Worm (Caenorhabditis elegans): ENCODE measurements around the gene cpb-2.

cpb-2 gene

ce11 chrII:6177975-6178742 is 14.4 kb upstream of the cpb-2 start:
- TF ChIP-seq W03F9.2 (tag; optimal IDR thresholded peaks at IDR 0.05) (no peak), dao-5 (tag; optimal IDR thresholded peaks at IDR 0.05) (no peak), him-1 (tag; optimal IDR thresholded peaks at IDR 0.05) (no peak)

- TF ChIP-seq dao-5 (tag; optimal IDR thresholded peaks at IDR 0.05) (no peak), him-1 (tag; optimal IDR thresholded peaks at IDR 0.05) (no peak), W03F9.2 (tag; optimal IDR thresholded peaks at IDR 0.05) (no peak)
Observed at ce11 chrII:6178743-6179129, 13.8 kb upstream of the cpb-2 start.

- TF ChIP-seq dao-5 (tag; optimal IDR thresholded peaks at IDR 0.05), result no peak
- TF ChIP-seq W03F9.2 (tag; optimal IDR thresholded peaks at IDR 0.05), result no peak
- no peak for TF ChIP-seq him-1 (tag; optimal IDR thresholded peaks at IDR 0.05)
Observed at ce11 chrII:6179531-6179930, 13.1 kb upstream of the cpb-2 start, which contains the start of gene F40H3.1. TSS of gene F40H3.1 (plus strand) at chrII:6179831.

- TF ChIP-seq dao-5 (tag; optimal IDR thresholded peaks at IDR 0.05) (no peak), W03F9.2 (tag; optimal IDR thresholded peaks at IDR 0.05) (no peak), him-1 (tag; optimal IDR thresholded peaks at IDR 0.05) (no peak)
Observed at ce11 chrII:6180552-6180951, 12.0 kb upstream of the cpb-2 start.

- TF ChIP-seq dao-5 (tag; optimal IDR thresholded peaks at IDR 0.05) (no peak), him-1 (tag; optimal IDR thresholded peaks at IDR 0.05) (no peak), W03F9.2 (tag; optimal IDR thresholded peaks at IDR 0.05) (no peak)
Observed at ce11 chrII:6181337-6181736, 11.2 kb upstream of the cpb-2 start.

ce11 chrII:6190770-6191169 is 1.8 kb upstream of the cpb-2 start:
- TF ChIP-seq dao-5 (tag; optimal IDR thresholded peaks at IDR 0.05) (no peak), W03F9.2 (tag; optimal IDR thresholded peaks at IDR 0.05) (no peak), him-1 (tag; optimal IDR thresholded peaks at IDR 0.05) (no peak)

- no peak for TF ChIP-seq him-1 (tag; optimal IDR thresholded peaks at IDR 0.05)
- no peak for TF ChIP-seq dao-5 (tag; optimal IDR thresholded peaks at IDR 0.05)
- no peak for TF ChIP-seq W03F9.2 (tag; optimal IDR thresholded peaks at IDR 0.05)
Observed at ce11 chrII:6191293-6191692, 1.3 kb upstream of the cpb-2 start, which contains the start of gene fkh-8. TSS of gene fkh-8 (minus strand) at chrII:6191393.

ce11 chrII:6196875-6197274 is 4.3 kb downstream of the cpb-2 start, which contains the start of the genes rbmx-2 and C30B5.2:
TSS of gene rbmx-2 (minus strand) at chrII:6196948.
TSS of gene C30B5.2 (plus strand) at chrII:6197180.
- TF ChIP-seq W03F9.2 (tag; optimal IDR thresholded peaks at IDR 0.05) (no peak), him-1 (tag; optimal IDR thresholded peaks at IDR 0.05) (no peak), dao-5 (tag; optimal IDR thresholded peaks at IDR 0.05) (no peak)

- no peak for TF ChIP-seq dao-5 (tag; optimal IDR thresholded peaks at IDR 0.05)
- no peak for TF ChIP-seq him-1 (tag; optimal IDR thresholded peaks at IDR 0.05)
Observed at ce11 chrII:6198468-6198867, 5.9 kb downstream of the cpb-2 start, which contains the start of gene szy-4. TSS of gene szy-4 (plus strand) at chrII:6198696.

ce11 chrII:6199010-6199409 is 6.4 kb downstream of the cpb-2 start:
- no peak for TF ChIP-seq W03F9.2 (tag; optimal IDR thresholded peaks at IDR 0.05)
- TF ChIP-seq him-1 (tag; optimal IDR thresholded peaks at IDR 0.05), result no peak
- no peak for TF ChIP-seq dao-5 (tag; optimal IDR thresholded peaks at IDR 0.05)

- no peak for TF ChIP-seq him-1 (tag; optimal IDR thresholded peaks at IDR 0.05)
- TF ChIP-seq dao-5 (tag; optimal IDR thresholded peaks at IDR 0.05), result no peak
- TF ChIP-seq W03F9.2 (tag; optimal IDR thresholded peaks at IDR 0.05), result no peak
Observed at ce11 chrII:6202910-6203309, 10.3 kb downstream of the cpb-2 start, which contains the start of gene C30B5.17. TSS of gene C30B5.17 (minus strand) at chrII:6203010.

ce11 chrII:6207252-6207651 is 14.7 kb downstream of the cpb-2 start:
- TF ChIP-seq dao-5 (tag; optimal IDR thresholded peaks at IDR 0.05) (no peak), W03F9.2 (tag; optimal IDR thresholded peaks at IDR 0.05) (no peak), him-1 (tag; optimal IDR thresholded peaks at IDR 0.05) (no peak)

- no peak for TF ChIP-seq W03F9.2 (tag; optimal IDR thresholded peaks at IDR 0.05)
- TF ChIP-seq dao-5 (tag; optimal IDR thresholded peaks at IDR 0.05), result no peak
- TF ChIP-seq him-1 (tag; optimal IDR thresholded peaks at IDR 0.05), result no peak
Observed at ce11 chrII:6208116-6208515, 15.5 kb downstream of the cpb-2 start, which contains the start of gene daf-37. TSS of gene daf-37 (minus strand) at chrII:6208216.

- no peak for TF ChIP-seq him-1 (tag; optimal IDR thresholded peaks at IDR 0.05)
- no peak for TF ChIP-seq W03F9.2 (tag; optimal IDR thresholded peaks at IDR 0.05)
- no peak for TF ChIP-seq dao-5 (tag; optimal IDR thresholded peaks at IDR 0.05)
Observed at ce11 chrII:6219346-6219745, 26.8 kb downstream of the cpb-2 start, which contains the start of gene mks-2. TSS of gene mks-2 (minus strand) at chrII:6219446.

Data from whole organism, L4/young adult.